Worm (Caenorhabditis elegans): Measurements from ENCODE around the gene acl-5.

The acl-5 gene

DNA sequence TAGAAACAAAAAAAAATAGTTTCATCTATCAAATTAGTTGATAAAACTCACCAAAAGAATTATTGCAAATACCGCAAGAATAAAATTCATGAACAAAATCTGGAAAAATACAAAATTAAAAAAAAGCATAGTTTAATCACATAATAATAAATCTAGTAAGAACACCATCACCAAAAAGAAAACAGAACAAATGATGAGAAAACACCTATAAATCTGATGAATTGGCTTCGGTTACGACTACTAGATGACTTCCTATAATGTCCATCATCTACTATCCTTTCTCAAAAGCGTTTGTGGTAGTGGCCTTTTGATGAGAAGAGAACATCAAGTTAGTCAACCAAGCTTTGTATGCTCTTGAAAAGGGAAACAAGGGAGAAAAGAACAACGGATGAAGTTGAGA is 10.8 kb upstream of the acl-5 start, which contains the start of gene cut-5:
Gene cut-5 (minus strand): TSS at position 101 of the 400 bp plus-strand sequence.
- TF ChIP-seq nhr-23 (tag; optimal IDR thresholded peaks at IDR 0.05) = no peak
- TF ChIP-seq mdl-1 (tag; optimal IDR thresholded peaks at IDR 0.05) = no peak
- TF ChIP-seq gmeb-1 (tag; optimal IDR thresholded peaks at IDR 0.05) = no peak
- TF ChIP-seq nhr-237 (tag; optimal IDR thresholded peaks at IDR 0.05) = no peak
- no peak for TF ChIP-seq ama-1 (optimal IDR thresholded peaks at IDR 0.05)
- no peak for TF ChIP-seq mbf-1 (tag; optimal IDR thresholded peaks at IDR 0.05)
- TF ChIP-seq sma-3 (GFP tag; optimal IDR thresholded peaks at IDR 0.05) = no peak
- no peak for TF ChIP-seq crh-2 (tag; optimal IDR thresholded peaks at IDR 0.05)
- TF ChIP-seq unc-39 (tag; optimal IDR thresholded peaks at IDR 0.05) = no peak
- no peak for TF ChIP-seq R02D3.7 (tag; optimal IDR thresholded peaks at IDR 0.05)
- no peak for TF ChIP-seq Y55F3AM.14 (GFP tag; optimal IDR thresholded peaks at IDR 0.05)
- no peak for TF ChIP-seq aly-2 (tag; optimal IDR thresholded peaks at IDR 0.05)
- TF ChIP-seq sma-9 (GFP tag; optimal IDR thresholded peaks at IDR 0.05) = no peak
- TF ChIP-seq sma-9 (tag; optimal IDR thresholded peaks at IDR 0.05) = no peak
- no peak for TF ChIP-seq mab-5 (tag; optimal IDR thresholded peaks at IDR 0.05)
- TF ChIP-seq zag-1 (tag; optimal IDR thresholded peaks at IDR 0.05) = no peak
- TF ChIP-seq unc-55 (GFP tag; optimal IDR thresholded peaks at IDR 0.05) = no peak
- TF ChIP-seq ztf-11 (tag; optimal IDR thresholded peaks at IDR 0.05) = no peak
- TF ChIP-seq skn-1 (tag; optimal IDR thresholded peaks at IDR 0.05) = no peak

DNA sequence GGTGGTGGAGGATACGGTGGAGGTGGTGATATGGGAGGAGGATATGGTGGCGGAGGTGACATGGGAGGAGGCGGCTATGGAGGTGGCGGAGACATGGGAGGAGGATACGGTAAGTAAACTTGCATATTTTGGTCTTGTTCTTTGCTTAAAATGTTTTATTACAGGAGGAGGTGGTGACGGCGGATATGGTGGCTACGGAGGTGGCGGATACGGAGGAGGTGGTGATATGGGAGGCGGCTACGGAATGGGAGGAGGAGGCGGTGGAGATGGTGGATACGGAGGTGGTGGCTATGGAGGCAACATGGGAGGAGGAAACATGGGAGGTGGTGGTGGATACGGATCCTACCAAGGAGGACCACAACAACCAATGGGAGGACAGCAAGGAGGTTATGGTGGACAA is 9.3 kb upstream of the acl-5 start:
- TF ChIP-seq nhr-129 (tag; optimal IDR thresholded peaks at IDR 0.05) (no peak), mab-5 (tag; optimal IDR thresholded peaks at IDR 0.05) (no peak), unc-62 (GFP tag; optimal IDR thresholded peaks at IDR 0.05) (no peak), blmp-1 (tag; optimal IDR thresholded peaks at IDR 0.05; ENCODE audit: insufficient read depth) (no peak)

DNA sequence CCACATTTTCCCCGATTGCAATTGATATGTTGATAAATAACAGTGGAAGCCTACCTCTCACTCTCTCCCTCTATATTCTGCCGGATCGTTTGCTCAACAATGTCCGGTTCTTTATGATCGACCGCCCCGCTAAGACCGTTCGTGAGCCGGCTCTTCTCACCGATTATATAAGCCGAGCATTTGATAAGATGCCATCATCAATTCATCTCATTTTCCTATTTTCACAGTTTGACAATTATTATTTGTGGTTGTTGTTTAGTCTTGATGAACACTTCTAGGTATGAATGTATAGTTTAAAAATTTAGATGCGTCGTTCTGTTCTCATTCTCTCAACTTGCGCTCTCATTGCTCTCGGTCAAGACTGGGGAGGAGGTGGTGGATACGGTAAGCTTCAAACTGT is 8.9 kb upstream of the acl-5 start, which contains the start of gene idpa-3:
Gene idpa-3 (plus strand): TSS at position 301 of the 400 bp plus-strand sequence.
- TF ChIP-seq egl-27 (tag; optimal IDR thresholded peaks at IDR 0.05) (no peak), mdl-1 (tag; optimal IDR thresholded peaks at IDR 0.05) (no peak), nhr-6 (tag; optimal IDR thresholded peaks at IDR 0.05) (no peak), peb-1 (tag; optimal IDR thresholded peaks at IDR 0.05) (no peak), aly-2 (tag; optimal IDR thresholded peaks at IDR 0.05) (no peak), gmeb-1 (tag; optimal IDR thresholded peaks at IDR 0.05) (no peak), elt-1 (tag; optimal IDR thresholded peaks at IDR 0.05) (no peak), skn-1 (tag; optimal IDR thresholded peaks at IDR 0.05) (no peak), sma-9 (GFP tag; optimal IDR thresholded peaks at IDR 0.05) (no peak), sma-9 (tag; optimal IDR thresholded peaks at IDR 0.05) (no peak), C34F6.9 (tag; optimal IDR thresholded peaks at IDR 0.05) (no peak), nhr-21 (tag; optimal IDR thresholded peaks at IDR 0.05) (no peak), dmd-4 (tag; optimal IDR thresholded peaks at IDR 0.05) (no peak), ZK546.5 (tag; optimal IDR thresholded peaks at IDR 0.05) (no peak), fos-1 (tag; optimal IDR thresholded peaks at IDR 0.05) (no peak), ztf-11 (tag; optimal IDR thresholded peaks at IDR 0.05) (no peak)

DNA sequence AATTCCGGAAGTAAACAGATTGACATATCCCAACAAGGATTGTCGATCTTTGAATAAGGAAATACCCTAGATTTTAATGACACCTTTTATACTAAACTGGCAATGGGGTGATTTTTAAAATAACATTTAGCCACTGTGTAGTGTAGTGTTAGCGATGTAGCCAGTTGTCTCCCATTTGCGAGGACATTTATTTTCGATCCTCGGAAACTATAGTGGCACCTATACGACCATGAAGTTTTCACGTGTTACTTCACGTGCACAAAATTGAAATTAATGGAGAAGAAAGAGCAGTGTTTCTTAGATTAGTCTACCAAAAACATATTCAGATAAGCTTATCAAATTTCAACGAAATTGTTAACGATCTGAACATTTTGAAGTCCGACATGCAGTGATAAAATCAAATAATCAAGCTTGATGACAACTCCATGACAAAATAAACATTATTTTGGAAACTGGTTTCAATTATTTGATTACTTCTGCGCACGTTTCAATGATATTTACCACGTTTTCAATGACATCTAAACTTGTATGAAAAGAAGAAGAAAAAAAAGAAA is 6.1 kb upstream of the acl-5 start, which contains the start of gene R07E3.4:
Gene R07E3.4 (minus strand): TSS at position 51 of the 554 bp plus-strand sequence.
- peak; percentile 14 for TF ChIP-seq nhr-25 (tag; optimal IDR thresholded peaks at IDR 0.05)
- peak; percentile 75 for TF ChIP-seq egl-27 (tag; optimal IDR thresholded peaks at IDR 0.05)
- peak; percentile 20 for TF ChIP-seq F13H6.1 (tag; optimal IDR thresholded peaks at IDR 0.05)
- TF ChIP-seq mbf-1 (tag; optimal IDR thresholded peaks at IDR 0.05) = no peak
- no peak for TF ChIP-seq nhr-21 (tag; optimal IDR thresholded peaks at IDR 0.05)
- TF ChIP-seq skn-1 (tag; optimal IDR thresholded peaks at IDR 0.05) = no peak
- peak; percentile 22 for TF ChIP-seq fos-1 (tag; optimal IDR thresholded peaks at IDR 0.05)
- peak; percentile 18 for TF ChIP-seq crh-2 (tag; optimal IDR thresholded peaks at IDR 0.05)
- TF ChIP-seq sma-3 (GFP tag; optimal IDR thresholded peaks at IDR 0.05) = peak; percentile 23
- TF ChIP-seq nhr-11 (tag; optimal IDR thresholded peaks at IDR 0.05) = no peak
- peak; percentile 75 for TF ChIP-seq sma-9 (GFP tag; optimal IDR thresholded peaks at IDR 0.05)
- no peak for TF ChIP-seq sma-9 (tag; optimal IDR thresholded peaks at IDR 0.05)
- TF ChIP-seq C34F6.9 (tag; optimal IDR thresholded peaks at IDR 0.05) = peak; percentile 29

DNA sequence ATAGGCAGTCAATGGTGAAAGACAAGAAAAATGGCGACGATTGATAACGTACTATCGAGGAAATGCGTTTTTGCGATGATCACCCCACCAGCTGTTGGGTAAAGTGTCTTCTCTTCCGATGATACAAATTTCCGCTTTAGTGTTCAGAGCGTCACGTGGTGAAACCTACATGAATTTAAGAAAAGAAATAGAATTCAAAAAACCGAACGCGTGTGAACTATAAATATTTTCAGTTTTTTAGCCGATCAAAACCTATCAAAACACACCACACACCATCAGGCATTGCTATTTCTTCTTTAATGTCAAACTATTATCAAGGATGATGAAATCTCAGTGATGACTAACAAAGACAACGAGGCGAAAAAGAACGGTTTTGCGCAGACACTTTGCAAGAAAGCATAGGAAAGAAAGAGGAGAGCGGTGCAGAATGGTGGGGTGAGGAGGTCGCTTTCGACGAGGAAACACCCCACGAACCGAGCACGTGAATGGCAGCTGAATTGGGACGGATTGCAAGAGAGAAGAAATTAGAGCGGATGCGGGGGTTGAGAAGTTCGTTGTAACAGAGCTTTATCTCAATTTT is 4.9 kb upstream of the acl-5 start:
- TF ChIP-seq F13H6.1 (tag; optimal IDR thresholded peaks at IDR 0.05) (peak; percentile 39), R02D3.7 (tag; optimal IDR thresholded peaks at IDR 0.05) (no peak), lin-13 (GFP tag; optimal IDR thresholded peaks at IDR 0.05) (peak; percentile 6), unc-62 (GFP tag; optimal IDR thresholded peaks at IDR 0.05) (no peak), fos-1 (tag; optimal IDR thresholded peaks at IDR 0.05) (peak; percentile 40), nhr-6 (tag; optimal IDR thresholded peaks at IDR 0.05) (peak; percentile 2), mab-5 (tag; optimal IDR thresholded peaks at IDR 0.05) (no peak), egl-27 (tag; optimal IDR thresholded peaks at IDR 0.05) (peak; percentile 47), nhr-21 (tag; optimal IDR thresholded peaks at IDR 0.05) (peak; percentile 39), sma-3 (GFP tag; optimal IDR thresholded peaks at IDR 0.05) (peak; percentile 77), ztf-1 (GFP tag; conservative IDR thresholded peaks at IDR 0.05) (no peak), elt-3 (tag; optimal IDR thresholded peaks at IDR 0.05) (no peak), sma-9 (GFP tag; optimal IDR thresholded peaks at IDR 0.05) (peak; percentile 91), sma-9 (tag; optimal IDR thresholded peaks at IDR 0.05) (no peak), nhr-77 (tag; optimal IDR thresholded peaks at IDR 0.05) (no peak), nhr-129 (tag; optimal IDR thresholded peaks at IDR 0.05) (peak; percentile 50), sem-4 (tag; optimal IDR thresholded peaks at IDR 0.05) (peak; percentile 68), crh-2 (tag; optimal IDR thresholded peaks at IDR 0.05) (peak; percentile 27), gmeb-1 (tag; optimal IDR thresholded peaks at IDR 0.05) (no peak), lsy-2 (tag; optimal IDR thresholded peaks at IDR 0.05) (peak in 1 of 2 experiments; percentile 37), blmp-1 (tag; optimal IDR thresholded peaks at IDR 0.05; ENCODE audit: insufficient read depth) (peak; percentile 26), C34F6.9 (tag; optimal IDR thresholded peaks at IDR 0.05) (peak; percentile 48)

Data from whole organism, L2 larva.